Worm (Caenorhabditis elegans) whole organism, L1 larva: ENCODE data around the gene C07C7.3.
A peak's percentile ranks its signal among the peaks of the same experiment; 100 is the strongest.

Source experiments
- C34B4.2 ChIP-seq: sonication (generic microtip); optimal IDR thresholded peaks from 2 replicates; lab custom pipeline; 2017; ENCODE audit warnings: mild to moderate bottlenecking, missing genetic modification characterization, missing compliant biosample characterization
- F16B12.6 ChIP-seq: fragments of 150-350 bp; optimal IDR thresholded peaks from 2 replicates; lab custom pipeline; 2014; ENCODE audit warnings: missing biosample characterization, missing genetic modification characterization
- Y116A8C.19 ChIP-seq: sonication (generic microtip); optimal IDR thresholded peaks from 2 replicates; lab custom pipeline; 2016; ENCODE audit warnings: missing compliant biosample characterization, missing genetic modification characterization, borderline replicate concordance
- aha-1 ChIP-seq: fragments of 150-350 bp; optimal IDR thresholded peaks from 2 replicates; lab custom pipeline; 2014; ENCODE audit warnings: missing biosample characterization, missing genetic modification characterization
- alr-1 ChIP-seq: fragments of 200-800 bp; sonication (Bioruptor generic); optimal IDR thresholded peaks from 2 replicates; lab custom pipeline; 2018; ENCODE audit warnings: borderline replicate concordance, mild to moderate bottlenecking, missing genetic modification characterization, missing compliant biosample characterization
- ceh-63 ChIP-seq: fragments of 200-800 bp; sonication (Bioruptor generic); optimal IDR thresholded peaks from 2 replicates; lab custom pipeline; 2018; ENCODE audit warnings: mild to moderate bottlenecking, missing genetic modification characterization, missing compliant biosample characterization
- ceh-90 ChIP-seq: sonication (generic microtip); optimal IDR thresholded peaks from 2 replicates; lab custom pipeline; 2016; ENCODE audit warnings: missing genetic modification characterization, missing compliant biosample characterization
- efl-1 ChIP-seq, 4 experiments: fragments of 150-350 bp; optimal IDR thresholded peaks in 3 of 4; peaks in 1 of 4; 1 replicate in 1 of 4; 2 replicates in 3 of 4; lab custom pipeline; 2014; ENCODE audit warnings: missing biosample characterization in 2 of 4, missing genetic modification characterization in 2 of 4, missing genetic modification reagents in 2 of 4
- efl-3 ChIP-seq: fragments of 200-800 bp; sonication (Bioruptor generic); optimal IDR thresholded peaks from 2 replicates; lab custom pipeline; 2018; ENCODE audit warnings: mild to moderate bottlenecking, missing genetic modification characterization, missing compliant biosample characterization
- egl-13 ChIP-seq: sonication (generic microtip); optimal IDR thresholded peaks from 2 replicates; lab custom pipeline; 2016; ENCODE audit warnings: missing genotype, missing genetic modification reagents, missing genetic modification characterization, missing compliant biosample characterization
- elt-2 ChIP-seq: sonication (generic microtip); optimal IDR thresholded peaks from 2 replicates; lab custom pipeline; 2016; ENCODE audit warnings: missing genetic modification characterization, mild to moderate bottlenecking, inconsistent platforms, missing compliant biosample characterization, missing genetic modification reagents
- fos-1 ChIP-seq: fragments of 150-350 bp; optimal IDR thresholded peaks from 2 replicates; lab custom pipeline; 2014; ENCODE audit warnings: missing biosample characterization, missing genetic modification characterization
- hlh-17 ChIP-seq: fragments of 200-800 bp; sonication (Bioruptor generic); optimal IDR thresholded peaks from 2 replicates; lab custom pipeline; 2018; ENCODE audit warnings: missing genetic modification characterization, mild to moderate bottlenecking, missing compliant biosample characterization, moderate library complexity, borderline replicate concordance
- irx-1 ChIP-seq: sonication (generic microtip); optimal IDR thresholded peaks from 2 replicates; lab custom pipeline; 2016; ENCODE audit warnings: missing genetic modification characterization, missing compliant biosample characterization
- lin-35 ChIP-seq, 2 experiments: fragments of 150-350 bp; optimal IDR thresholded peaks; 2 replicates each; lab custom pipeline; 2014; ENCODE audit warnings: missing biosample characterization in 2 of 2, missing genetic modification characterization in 2 of 2, missing genetic modification reagents in 2 of 2
- lir-3 ChIP-seq: sonication (generic microtip); optimal IDR thresholded peaks from 2 replicates; lab custom pipeline; 2016; ENCODE audit warnings: mild to moderate bottlenecking, missing genetic modification characterization, moderate library complexity, missing compliant biosample characterization; ENCODE audit not compliant: poor library complexity
- mab-9 ChIP-seq: fragments of 200-800 bp; sonication (Bioruptor generic); IDR thresholded peaks from 2 replicates; pipeline ENCODE4 v1.3.6; 2022; ENCODE audit warnings: missing genetic modification reagents, missing genetic modification characterization, missing compliant biosample characterization
- mdl-1 ChIP-seq, 2 experiments: fragments of 150-350 bp; optimal IDR thresholded peaks; 2 replicates each; lab custom pipeline; 2014 to 2017; ENCODE audit warnings: missing biosample characterization in 2 of 2, missing genetic modification characterization in 2 of 2, inconsistent platforms in 1 of 2
- mef-2 ChIP-seq: fragments of 150-350 bp; optimal IDR thresholded peaks from 2 replicates; lab custom pipeline; 2014; ENCODE audit warnings: missing biosample characterization, missing genetic modification characterization
- mep-1 ChIP-seq: fragments of 150-350 bp; optimal IDR thresholded peaks from 2 replicates; lab custom pipeline; 2014; ENCODE audit warnings: missing biosample characterization, missing genetic modification characterization
- nhr-11 ChIP-seq: fragments of 150-350 bp; optimal IDR thresholded peaks from 2 replicates; lab custom pipeline; 2014; ENCODE audit warnings: missing biosample characterization, missing genetic modification characterization
- nhr-12 ChIP-seq: sonication (generic microtip); optimal IDR thresholded peaks from 2 replicates; lab custom pipeline; 2017; ENCODE audit warnings: missing biosample characterization, missing genetic modification characterization
- nhr-85 ChIP-seq: sonication (generic microtip); peaks from one replicate; lab custom pipeline; 2016; ENCODE audit warnings: missing genetic modification characterization, inconsistent platforms, missing compliant biosample characterization
- pag-3 ChIP-seq: sonication (generic microtip); optimal IDR thresholded peaks from 2 replicates; lab custom pipeline; 2017; ENCODE audit warnings: missing genetic modification characterization, mild to moderate bottlenecking, missing compliant biosample characterization, antibody characterized with exemption, borderline replicate concordance; ENCODE audit not compliant: insufficient read depth
- pax-3 ChIP-seq: fragments of 200-800 bp; sonication (Bioruptor generic); optimal IDR thresholded peaks from 2 replicates; lab custom pipeline; 2018; ENCODE audit warnings: mild to moderate bottlenecking, missing genetic modification characterization, moderate library complexity, missing compliant biosample characterization
- rnt-1 ChIP-seq: sonication (generic microtip); optimal IDR thresholded peaks from 2 replicates; lab custom pipeline; 2016; ENCODE audit warnings: mild to moderate bottlenecking, missing genetic modification characterization, moderate library complexity, missing compliant biosample characterization
- swsn-7 ChIP-seq: sonication (generic microtip); optimal IDR thresholded peaks from 2 replicates; lab custom pipeline; 2016; ENCODE audit warnings: missing genetic modification characterization, missing compliant biosample characterization
- tbx-2 ChIP-seq: sonication (generic microtip); optimal IDR thresholded peaks from 2 replicates; lab custom pipeline; 2016; ENCODE audit warnings: missing genetic modification characterization, missing compliant biosample characterization
- tlp-1 ChIP-seq: fragments of 150-350 bp; optimal IDR thresholded peaks from 2 replicates; lab custom pipeline; 2014; ENCODE audit warnings: missing biosample characterization, missing genetic modification characterization
- unc-130 ChIP-seq: fragments of 150-350 bp; optimal IDR thresholded peaks from 2 replicates; lab custom pipeline; 2017; ENCODE audit warnings: missing biosample characterization, missing genetic modification characterization, inconsistent platforms
- unc-86 ChIP-seq: sonication (generic microtip); optimal IDR thresholded peaks from 2 replicates; lab custom pipeline; 2016; ENCODE audit warnings: missing genetic modification characterization, missing compliant biosample characterization
- ztf-11 ChIP-seq, 2 experiments: sonication (generic microtip); optimal IDR thresholded peaks; 2 replicates each; lab custom pipeline; 2016 to 2017; ENCODE audit warnings: missing genetic modification characterization in 2 of 2, missing biosample characterization in 1 of 2, missing compliant biosample characterization in 1 of 2

Gene C07C7.3

DNA sequence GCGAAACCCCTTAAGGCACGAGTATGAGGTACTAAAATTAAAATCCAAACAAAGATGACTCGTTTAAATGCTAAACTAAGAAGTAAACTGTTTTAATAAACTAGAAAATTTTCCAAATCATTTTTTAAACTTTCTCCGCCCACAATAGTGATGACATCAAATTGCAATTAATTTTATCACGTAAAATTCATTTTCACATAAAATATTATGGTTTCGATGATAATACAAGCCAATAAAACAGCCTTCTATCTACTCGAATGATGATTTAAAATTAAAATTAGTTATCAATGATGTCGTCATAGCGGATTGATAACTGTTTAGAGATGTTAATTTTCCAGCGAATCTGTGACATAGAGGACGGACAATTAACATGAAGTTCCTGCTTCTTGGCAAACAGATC is at the start of gene C07C7.3:
C07C7.3 (plus strand) TSS at position 371 of the 400 bp plus-strand sequence.
- TF ChIP-seq C34B4.2 (no peak), tlp-1 (tag; lab: Kevin White, UChicago) (peak; percentile 51), irx-1 (tag; lab: Kevin White, UChicago) (no peak), efl-1 (optimal IDR thresholded peaks at IDR 0.05; lab: Kevin White, UChicago) (no peak), efl-1 (GFP tag; optimal IDR thresholded peaks at IDR 0.05 in 1 of 2; lab: Kevin White, UChicago) (peak in 1 of 2 experiments; percentile 57), Y116A8C.19 (no peak), elt-2 (peak; percentile 70), lin-35 (GFP tag; optimal IDR thresholded peaks at IDR 0.05; lab: Kevin White, UChicago) (no peak)

DNA sequence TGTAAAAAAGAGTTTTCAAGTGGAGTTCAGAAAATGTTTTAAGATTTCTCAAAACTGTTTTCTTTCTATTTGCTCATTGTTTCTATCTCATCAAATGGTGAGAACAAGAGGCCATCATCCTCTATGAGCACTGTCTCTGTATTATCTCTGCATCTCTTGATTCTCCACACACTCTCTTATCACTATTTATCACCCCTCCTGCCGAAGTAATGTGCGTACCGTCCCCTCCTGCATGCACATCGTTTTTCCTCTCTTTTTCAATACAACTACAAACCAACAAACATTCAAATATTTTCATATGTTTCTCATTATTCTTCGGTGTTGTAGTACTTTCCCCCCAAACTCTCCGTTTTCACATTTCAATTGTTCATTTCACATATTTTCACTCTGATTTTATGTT is 49.4 kb upstream of the C07C7.3 start:
- TF ChIP-seq mef-2 (tag; lab: Kevin White, UChicago) (no peak), mab-9 (GFP tag; lab: Robert Waterston, UW) (no peak), unc-86 (tag; lab: Kevin White, UChicago) (no peak), hlh-17 (GFP tag; lab: Kevin White, UChicago) (no peak), alr-1 (no peak), Y116A8C.19 (no peak), lir-3 (tag; lab: Kevin White, UChicago) (no peak), ceh-63 (no peak), elt-2 (peak; percentile 46), efl-1 (optimal IDR thresholded peaks at IDR 0.05; lab: Kevin White, UChicago) (no peak), efl-1 (GFP tag; optimal IDR thresholded peaks at IDR 0.05 in 1 of 2; lab: Kevin White, UChicago) (peak in 1 of 2 experiments; percentile 46), unc-130 (tag; lab: Kevin White, UChicago) (no peak), swsn-7 (tag; lab: Kevin White, UChicago) (no peak), lin-35 (GFP tag; optimal IDR thresholded peaks at IDR 0.05; lab: Kevin White, UChicago) (no peak), pax-3 (no peak), rnt-1 (tag; lab: Kevin White, UChicago) (no peak), egl-13 (tag; lab: Kevin White, UChicago) (no peak)

DNA sequence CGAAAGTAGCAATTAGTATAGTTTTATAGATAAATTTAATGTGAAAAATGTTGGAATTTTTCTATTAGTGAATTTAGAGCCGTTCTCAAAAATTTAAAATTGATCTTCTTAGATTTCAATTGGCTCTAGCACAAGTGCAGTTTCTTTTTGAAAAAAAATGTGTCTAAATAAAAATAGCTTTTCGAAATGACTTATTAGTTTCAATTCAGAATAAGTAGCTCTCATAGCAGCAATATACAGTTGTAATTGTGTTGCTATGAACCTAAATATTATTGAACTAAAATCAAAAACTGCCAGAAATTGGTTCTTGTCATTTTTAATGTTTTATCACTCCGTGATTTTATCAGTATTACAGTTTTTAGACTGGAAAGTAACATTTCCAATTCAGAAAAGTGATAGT is 48.2 kb upstream of the C07C7.3 start:
- TF ChIP-seq alr-1, result no peak
- TF ChIP-seq nhr-85, result no peak
- no peak for TF ChIP-seq pag-3 (tag; lab: Kevin White, UChicago)
- TF ChIP-seq tlp-1 (tag; lab: Kevin White, UChicago), result no peak
- no peak for TF ChIP-seq swsn-7 (tag; lab: Kevin White, UChicago)
- no peak for TF ChIP-seq aha-1 (tag; lab: Kevin White, UChicago)
- no peak for TF ChIP-seq efl-3
- no peak for TF ChIP-seq unc-130 (tag; lab: Kevin White, UChicago)
- no peak for TF ChIP-seq mdl-1 (tag; optimal IDR thresholded peaks at IDR 0.05; lab: Kevin White, UChicago)
- no peak for TF ChIP-seq nhr-11 (tag; lab: Kevin White, UChicago)
- no peak for TF ChIP-seq mep-1 (tag; lab: Kevin White, UChicago)
- no peak for TF ChIP-seq ztf-11 (tag; optimal IDR thresholded peaks at IDR 0.05; lab: Kevin White, UChicago)
- TF ChIP-seq nhr-12, result no peak
- TF ChIP-seq egl-13 (tag; lab: Kevin White, UChicago), result no peak

DNA sequence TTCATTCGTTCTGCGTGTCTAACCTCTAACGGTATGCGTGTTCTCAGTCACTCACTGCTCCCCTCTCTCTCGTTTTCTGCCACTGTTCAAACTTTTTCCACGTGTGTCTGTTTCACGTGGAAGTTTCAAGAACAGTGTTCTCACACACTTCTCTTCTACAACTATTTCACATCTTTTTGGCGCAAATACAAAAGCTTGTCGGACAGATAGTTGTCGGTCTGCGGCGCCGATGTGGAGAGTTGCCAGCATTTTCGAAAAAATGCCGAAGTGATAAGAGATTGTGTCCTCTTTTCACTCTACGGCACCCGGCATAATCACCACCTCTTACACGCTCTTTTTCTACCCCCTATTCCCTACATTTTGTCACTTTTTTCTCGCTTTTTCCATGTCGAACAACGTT is 47.5 kb upstream of the C07C7.3 start:
- TF ChIP-seq efl-1 (optimal IDR thresholded peaks at IDR 0.05; lab: Kevin White, UChicago) (no peak), efl-1 (GFP tag; optimal IDR thresholded peaks at IDR 0.05 in 1 of 2; lab: Kevin White, UChicago) (peak in 1 of 2 experiments; percentile 42), irx-1 (tag; lab: Kevin White, UChicago) (no peak), tbx-2 (tag; lab: Kevin White, UChicago) (no peak), elt-2 (peak; percentile 41)

DNA sequence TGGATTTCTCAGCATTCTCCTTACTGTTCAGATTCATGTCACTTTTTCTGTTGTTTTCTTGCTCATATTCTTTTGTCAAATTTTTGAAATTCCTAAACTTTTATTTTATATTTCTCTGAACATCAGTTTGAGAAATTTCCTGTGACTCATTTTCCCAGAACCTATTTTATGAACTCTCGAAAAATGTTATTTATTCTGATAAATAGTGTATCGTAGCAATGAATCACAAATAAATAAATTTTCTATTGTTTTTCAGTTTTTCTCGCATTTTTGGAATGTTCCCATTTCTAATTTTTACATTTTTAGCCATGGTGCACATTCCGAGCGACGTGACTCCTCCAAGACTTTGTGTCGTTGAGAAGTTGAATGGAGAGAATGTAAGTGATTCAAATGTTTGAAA is 47.1 kb upstream of the C07C7.3 start, which contains the start of gene nrfl-1:
nrfl-1 (plus strand) TSS at position 301 of the 400 bp plus-strand sequence.
- TF ChIP-seq fos-1 (no peak), rnt-1 (tag; lab: Kevin White, UChicago) (no peak), tbx-2 (tag; lab: Kevin White, UChicago) (no peak), ceh-90 (tag; lab: Kevin White, UChicago) (no peak), lin-35 (GFP tag; optimal IDR thresholded peaks at IDR 0.05; lab: Kevin White, UChicago) (no peak), pax-3 (no peak), F16B12.6 (tag; lab: Kevin White, UChicago) (no peak), tlp-1 (tag; lab: Kevin White, UChicago) (no peak)
